Worm (Caenorhabditis elegans) whole organism, L2 larva: ENCODE data around the gene haf-3.
"Not testable (repeated sequence)": the region's sequence is repeated elsewhere in the genome, so short reads cannot be mapped to it uniquely, and the experiment has no call there.

Source experiments
- C34F6.9 ChIP-seq: fragments of 150-350 bp; optimal IDR thresholded peaks from 2 replicates; lab custom pipeline; 2014; ENCODE audit warnings: missing biosample characterization, missing genetic modification characterization
- F13H6.1 ChIP-seq: sonication (generic microtip); optimal IDR thresholded peaks from 2 replicates; lab custom pipeline; 2016; ENCODE audit warnings: missing genetic modification characterization, missing compliant biosample characterization
- R02D3.7 ChIP-seq: fragments of 150-350 bp; optimal IDR thresholded peaks from 2 replicates; lab custom pipeline; 2014; ENCODE audit warnings: missing biosample characterization, missing genetic modification characterization
- ZK546.5 ChIP-seq: sonication (generic microtip); optimal IDR thresholded peaks from 2 replicates; lab custom pipeline; 2017; ENCODE audit warnings: missing biosample characterization, missing genetic modification characterization
- alr-1 ChIP-seq: fragments of 150-350 bp; optimal IDR thresholded peaks from 2 replicates; lab custom pipeline; 2014; ENCODE audit warnings: missing biosample characterization, missing genetic modification characterization
- aly-2 ChIP-seq: fragments of 150-350 bp; optimal IDR thresholded peaks from 2 replicates; lab custom pipeline; 2014; ENCODE audit warnings: missing biosample characterization, missing genetic modification characterization
- ama-1 ChIP-seq: fragments of 150-350 bp; optimal IDR thresholded peaks from 2 replicates; lab custom pipeline; 2018; ENCODE audit warnings: inconsistent platforms
- blmp-1 ChIP-seq: sonication (generic microtip); optimal IDR thresholded peaks from 2 replicates; lab custom pipeline; 2017; ENCODE audit warnings: missing genetic modification characterization, mild to moderate bottlenecking, missing compliant biosample characterization, antibody characterized with exemption, moderate library complexity; ENCODE audit not compliant: insufficient read depth
- ceh-16 ChIP-seq: fragments of 150-350 bp; optimal IDR thresholded peaks from 2 replicates; lab custom pipeline; 2014; ENCODE audit warnings: missing biosample characterization, missing genetic modification characterization
- ceh-82 ChIP-seq: fragments of 150-350 bp; optimal IDR thresholded peaks from 2 replicates; lab custom pipeline; 2014; ENCODE audit warnings: missing biosample characterization, missing genetic modification characterization
- crh-2 ChIP-seq: sonication (generic microtip); optimal IDR thresholded peaks from 2 replicates; lab custom pipeline; 2017; ENCODE audit warnings: missing biosample characterization, missing genetic modification characterization
- dmd-4 ChIP-seq: sonication (generic microtip); optimal IDR thresholded peaks from 2 replicates; lab custom pipeline; 2017; ENCODE audit warnings: missing biosample characterization, missing genetic modification characterization
- egl-27 ChIP-seq: sonication (generic microtip); optimal IDR thresholded peaks from 3 replicates; lab custom pipeline; 2017; ENCODE audit warnings: missing biosample characterization, missing genetic modification reagents, missing genetic modification characterization
- elt-1 ChIP-seq: fragments of 150-350 bp; optimal IDR thresholded peaks from 2 replicates; lab custom pipeline; 2014; ENCODE audit warnings: missing biosample characterization, missing genetic modification characterization
- fos-1 ChIP-seq: fragments of 150-350 bp; optimal IDR thresholded peaks from 2 replicates; lab custom pipeline; 2014; ENCODE audit warnings: missing biosample characterization, missing genetic modification characterization
- gmeb-1 ChIP-seq: fragments of 150-350 bp; optimal IDR thresholded peaks from 2 replicates; lab custom pipeline; 2014; ENCODE audit warnings: missing biosample characterization, missing genetic modification characterization
- lin-11 ChIP-seq: fragments of 150-350 bp; sonication (generic microtip); optimal IDR thresholded peaks from 2 replicates; lab custom pipeline; 2014; ENCODE audit warnings: missing biosample characterization, missing genetic modification characterization, inconsistent platforms, mixed read lengths
- lin-39 ChIP-seq: fragments of 150-350 bp; optimal IDR thresholded peaks from 2 replicates; lab custom pipeline; 2014; ENCODE audit warnings: missing biosample characterization, missing genetic modification reagents, missing genetic modification characterization
- mab-5 ChIP-seq: fragments of 150-350 bp; optimal IDR thresholded peaks from 2 replicates; lab custom pipeline; 2014; ENCODE audit warnings: missing biosample characterization, missing genetic modification characterization
- mbf-1 ChIP-seq: sonication (generic microtip); optimal IDR thresholded peaks from 2 replicates; lab custom pipeline; 2017; ENCODE audit warnings: missing biosample characterization, missing genetic modification characterization
- nhr-11 ChIP-seq: fragments of 150-350 bp; optimal IDR thresholded peaks from 2 replicates; lab custom pipeline; 2014; ENCODE audit warnings: missing biosample characterization, missing genetic modification characterization
- nhr-129 ChIP-seq: fragments of 150-350 bp; optimal IDR thresholded peaks from 2 replicates; lab custom pipeline; 2014; ENCODE audit warnings: missing biosample characterization, missing genetic modification characterization
- nhr-21 ChIP-seq: fragments of 150-350 bp; optimal IDR thresholded peaks from 2 replicates; lab custom pipeline; 2014; ENCODE audit warnings: missing biosample characterization, missing genetic modification characterization
- nhr-6 ChIP-seq: fragments of 150-350 bp; optimal IDR thresholded peaks from 2 replicates; lab custom pipeline; 2014; ENCODE audit warnings: missing biosample characterization, missing genetic modification characterization
- nhr-77 ChIP-seq: fragments of 150-350 bp; optimal IDR thresholded peaks from 2 replicates; lab custom pipeline; 2014; ENCODE audit warnings: missing biosample characterization, missing genetic modification characterization
- skn-1 ChIP-seq: sonication (generic microtip); optimal IDR thresholded peaks from 2 replicates; lab custom pipeline; 2017; ENCODE audit warnings: missing biosample characterization, missing genetic modification characterization
- sma-3 ChIP-seq: sonication (generic microtip); optimal IDR thresholded peaks from 2 replicates; lab custom pipeline; 2016; ENCODE audit warnings: missing genetic modification reagents, missing genetic modification characterization, missing compliant biosample characterization
- sma-9 ChIP-seq, 2 experiments: fragments of 150-350 bp in 1 of 2; sonication (generic microtip) in 1 of 2; optimal IDR thresholded peaks; 2 replicates each; lab custom pipeline; 2014 to 2016; ENCODE audit warnings: missing genetic modification characterization in 2 of 2, mild to moderate bottlenecking in 1 of 2, missing biosample characterization in 1 of 2, missing compliant biosample characterization in 1 of 2, missing genetic modification reagents in 1 of 2, moderate library complexity in 1 of 2
- snpc-4 ChIP-seq: fragments of 150-350 bp; optimal IDR thresholded peaks from 2 replicates; lab custom pipeline; 2014; ENCODE audit warnings: missing biosample characterization, missing genetic modification characterization
- unc-39 ChIP-seq: fragments of 150-350 bp; optimal IDR thresholded peaks from 2 replicates; lab custom pipeline; 2014; ENCODE audit warnings: missing biosample characterization, missing genetic modification characterization
- unc-55 ChIP-seq: fragments of 150-350 bp; sonication (generic microtip); optimal IDR thresholded peaks from 3 replicates; lab custom pipeline; 2014; ENCODE audit warnings: missing biosample characterization, missing genetic modification reagents, missing genetic modification characterization
- zag-1 ChIP-seq: fragments of 150-350 bp; optimal IDR thresholded peaks from 2 replicates; lab custom pipeline; 2014; ENCODE audit warnings: missing biosample characterization, missing genetic modification characterization

The haf-3 gene

ce11 chrV:15757645-15758044 is 8.3 kb downstream of the haf-3 start:
- no peak for TF ChIP-seq nhr-129 (tag; lab: Kevin White, UChicago)

- TF ChIP-seq ama-1; snpc-4 (tag; lab: Kevin White, UChicago); dmd-4 (tag; lab: Kevin White, UChicago): not testable (repeated sequence)
- TF ChIP-seq, all 48 proteins: peak for 0; not testable (repeated sequence) for 48
These were observed 11.2 kb downstream of the haf-3 start, which contains the start of gene str-8 for ce11 chrV:15754731-15755130. TSS of gene str-8 (plus strand) at chrV:15755031.

ce11 chrV:15752941-15753340 is 13.0 kb downstream of the haf-3 start, which contains the start of gene str-5:
TSS of gene str-5 (plus strand) at chrV:15753241.
- TF ChIP-seq zag-1 (tag; lab: Kevin White, UChicago); unc-39; R02D3.7 (tag; lab: Kevin White, UChicago): not testable (repeated sequence)

- TF ChIP-seq sma-3 (no peak), lin-39 (tag; lab: Kevin White, UChicago) (no peak), aly-2 (tag; lab: Kevin White, UChicago) (no peak), skn-1 (tag; lab: Kevin White, UChicago) (no peak), alr-1 (no peak), sma-9 (GFP tag; optimal IDR thresholded peaks at IDR 0.05; lab: Kevin White, UChicago) (no peak), sma-9 (tag; optimal IDR thresholded peaks at IDR 0.05; lab: Kevin White, UChicago) (no peak), nhr-6 (tag; lab: Kevin White, UChicago) (no peak), F13H6.1 (tag; lab: Kevin White, UChicago) (no peak), nhr-11 (no peak), egl-27 (tag; lab: Kevin White, UChicago) (no peak), fos-1 (no peak), blmp-1 (tag; lab: Kevin White, UChicago) (no peak), ceh-16 (tag; lab: Kevin White, UChicago) (no peak), elt-1 (tag; lab: Kevin White, UChicago) (no peak), ZK546.5 (tag; lab: Kevin White, UChicago) (no peak), R02D3.7 (tag; lab: Kevin White, UChicago) (no peak), mab-5 (tag; lab: Kevin White, UChicago) (no peak), ceh-82 (tag; lab: Kevin White, UChicago) (no peak)
These were observed 13.9 kb downstream of the haf-3 start, which contains the start of gene str-43 for ce11 chrV:15752049-15752448. TSS of gene str-43 (minus strand) at chrV:15752149.

DNA sequence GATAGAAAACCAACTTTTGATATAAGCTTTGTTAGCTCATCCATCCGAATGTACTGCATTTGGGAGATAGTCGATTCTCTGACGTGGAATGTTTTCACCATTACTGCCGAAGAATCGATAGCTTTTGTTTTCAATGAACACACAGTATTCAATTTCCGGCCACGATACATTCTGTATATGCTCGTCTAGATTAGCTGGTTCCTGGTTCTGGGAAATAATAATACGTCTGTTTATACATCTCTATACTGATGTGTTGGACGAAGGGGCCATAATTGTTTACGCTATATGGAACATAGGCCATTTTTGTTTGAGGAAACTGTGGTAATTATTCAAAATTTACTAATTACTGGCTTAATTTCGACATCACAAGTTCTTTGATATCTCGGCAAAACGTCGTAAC is 15.8 kb downstream of the haf-3 start, which contains the start of gene str-6:
str-6 (minus strand) TSS at position 101 of the 400 bp plus-strand sequence.
- TF ChIP-seq C34F6.9 = no peak
- TF ChIP-seq fos-1 = no peak
- no peak for TF ChIP-seq nhr-11
- TF ChIP-seq lin-11 (tag; lab: Kevin White, UChicago) = no peak
- no peak for TF ChIP-seq gmeb-1 (tag; lab: Kevin White, UChicago)
- no peak for TF ChIP-seq alr-1
- no peak for TF ChIP-seq nhr-129 (tag; lab: Kevin White, UChicago)
- no peak for TF ChIP-seq elt-1 (tag; lab: Kevin White, UChicago)
- TF ChIP-seq nhr-77 (tag; lab: Kevin White, UChicago) = no peak
- TF ChIP-seq dmd-4 (tag; lab: Kevin White, UChicago) = no peak
- TF ChIP-seq ZK546.5 (tag; lab: Kevin White, UChicago) = no peak
- no peak for TF ChIP-seq R02D3.7 (tag; lab: Kevin White, UChicago)
- TF ChIP-seq mbf-1 = no peak
- no peak for TF ChIP-seq nhr-21 (tag; lab: Kevin White, UChicago)
- no peak for TF ChIP-seq mab-5 (tag; lab: Kevin White, UChicago)
- no peak for TF ChIP-seq crh-2 (tag; lab: Kevin White, UChicago)
- TF ChIP-seq F13H6.1 (tag; lab: Kevin White, UChicago) = no peak
- TF ChIP-seq nhr-6 (tag; lab: Kevin White, UChicago) = no peak

DNA sequence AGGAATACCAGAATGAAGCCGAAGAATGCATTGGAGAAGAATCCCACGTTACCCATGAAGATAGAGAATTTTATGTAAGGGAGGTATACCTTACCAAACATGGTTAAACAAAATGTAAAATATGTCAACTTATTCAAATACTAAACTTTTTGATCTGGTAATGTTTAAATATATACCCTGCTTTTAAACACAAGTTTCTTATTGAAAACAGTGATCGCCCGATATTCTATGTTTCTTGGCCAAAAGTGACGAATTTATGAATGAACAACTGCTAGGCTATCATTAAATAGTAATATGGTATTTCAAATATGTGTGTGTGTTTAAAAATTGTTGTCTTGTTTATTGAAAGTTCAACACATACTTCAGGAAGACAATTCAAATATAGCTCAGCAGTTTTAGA is 17.6 kb downstream of the haf-3 start, which contains the start of gene T23D5.8:
T23D5.8 (minus strand) TSS at position 101 of the 400 bp plus-strand sequence.
- not testable (repeated sequence) for TF ChIP-seq ama-1; aly-2 (tag; lab: Kevin White, UChicago); unc-55 (GFP tag; lab: Kevin White, UChicago)
